Worm (Caenorhabditis elegans) whole organism, L4 larva: ENCODE measurements around the gene C05D11.5.

Experiments used
- D1046.2 ChIP-seq: fragments of 200-800 bp; sonication (Bioruptor generic); IDR thresholded peaks from 2 replicates; pipeline ENCODE4 v1.3.6; 2022; ENCODE audit warnings: missing genetic modification characterization, missing compliant biosample characterization
- F10B5.3 ChIP-seq: sonication (generic microtip); optimal IDR thresholded peaks from 2 replicates; lab custom pipeline; 2016; ENCODE audit warnings: mild to moderate bottlenecking, missing genetic modification characterization, missing compliant biosample characterization
- F26F4.8 ChIP-seq: fragments of 200-800 bp; sonication (Bioruptor generic); conservative IDR thresholded peaks from 2 replicates; pipeline ENCODE4 v1.3.6; 2022; ENCODE audit warnings: missing genetic modification characterization, missing compliant biosample characterization
- F37D6.2 ChIP-seq: sonication (generic microtip); optimal IDR thresholded peaks from 2 replicates; lab custom pipeline; 2016; ENCODE audit warnings: mild to moderate bottlenecking, missing genetic modification characterization, missing compliant biosample characterization
- F44E2.7 ChIP-seq: fragments of 200-800 bp; sonication (Bioruptor generic); IDR thresholded peaks from 2 replicates; pipeline ENCODE4 v2.1.2; 2022; ENCODE audit warnings: missing genetic modification characterization, missing compliant biosample characterization
- F49E8.2 ChIP-seq: sonication (generic microtip); optimal IDR thresholded peaks from 2 replicates; lab custom pipeline; 2016; ENCODE audit warnings: missing compliant biosample characterization, mild to moderate bottlenecking, missing genetic modification characterization, borderline replicate concordance
- Y48G9A.11 ChIP-seq: fragments of 200-800 bp; sonication (Bioruptor generic); IDR thresholded peaks from 2 replicates; pipeline ENCODE4 v1.3.6; 2022; ENCODE audit warnings: missing genetic modification reagents, missing genetic modification characterization, missing compliant biosample characterization
- ZK546.5 ChIP-seq, 2 experiments: sonication (generic microtip); optimal IDR thresholded peaks; 2 replicates each; lab custom pipeline; 2017; ENCODE audit warnings: missing biosample characterization in 2 of 2, missing genetic modification characterization in 2 of 2
- aha-1 ChIP-seq: fragments of 150-350 bp; peaks from one replicate; lab custom pipeline; 2014; ENCODE audit warnings: missing biosample characterization, missing genetic modification characterization
- ama-1 ChIP-seq: fragments of 150-350 bp; optimal IDR thresholded peaks from 2 replicates; lab custom pipeline; 2014; ENCODE audit warnings: inconsistent platforms, mixed read lengths
- ceh-62 ChIP-seq: sonication (generic microtip); optimal IDR thresholded peaks from 2 replicates; lab custom pipeline; 2017; ENCODE audit warnings: missing biosample characterization, missing genetic modification characterization
- ceh-82 ChIP-seq: sonication (generic microtip); optimal IDR thresholded peaks from 2 replicates; lab custom pipeline; 2017; ENCODE audit warnings: missing biosample characterization, missing genetic modification characterization
- ces-1 ChIP-seq: fragments of 150-350 bp; sonication (generic microtip); optimal IDR thresholded peaks from 4 replicates; lab custom pipeline; 2014; ENCODE audit warnings: missing biosample characterization, missing genetic modification reagents, missing genetic modification characterization
- daf-16 ChIP-seq, 3 experiments: sonication (generic microtip); optimal IDR thresholded peaks; 2 replicates each; lab custom pipeline; 2016 to 2017; ENCODE audit warnings: missing genetic modification characterization in 3 of 3, missing genetic modification reagents in 3 of 3, mild to moderate bottlenecking in 2 of 3, missing compliant biosample characterization in 2 of 3, missing biosample characterization in 1 of 3, moderate library complexity in 1 of 3
- daf-19 ChIP-seq: fragments of 200-800 bp; sonication (Bioruptor generic); conservative IDR thresholded peaks from 2 replicates; pipeline ENCODE4 v1.3.6; 2022; ENCODE audit warnings: missing genetic modification characterization, missing compliant biosample characterization
- daf-8 ChIP-seq: fragments of 200-800 bp; sonication (Bioruptor generic); IDR thresholded peaks from 2 replicates; pipeline ENCODE4 v1.3.6; 2022; ENCODE audit warnings: missing genetic modification characterization, missing compliant biosample characterization
- dmd-6 ChIP-seq: fragments of 200-800 bp; sonication (Bioruptor generic); IDR thresholded peaks from 2 replicates; pipeline ENCODE4 v1.3.6; 2022; ENCODE audit warnings: missing genetic modification reagents, missing genetic modification characterization, missing compliant biosample characterization
- dve-1 ChIP-seq: sonication (generic microtip); optimal IDR thresholded peaks from 2 replicates; lab custom pipeline; 2017; ENCODE audit warnings: antibody characterized with exemption, mild to moderate bottlenecking, missing genetic modification characterization, missing compliant biosample characterization; ENCODE audit not compliant: insufficient read depth
- egl-27 ChIP-seq: sonication (generic microtip); optimal IDR thresholded peaks from 3 replicates; lab custom pipeline; 2017; ENCODE audit warnings: missing biosample characterization, missing genetic modification reagents, missing genetic modification characterization
- egl-43 ChIP-seq: fragments of 200-800 bp; sonication (Bioruptor generic); IDR thresholded peaks from 2 replicates; pipeline ENCODE4 v1.3.6; 2022; ENCODE audit warnings: missing genetic modification reagents, missing genetic modification characterization, missing compliant biosample characterization
- fkh-10 ChIP-seq: fragments of 150-350 bp; optimal IDR thresholded peaks from 2 replicates; lab custom pipeline; 2014; ENCODE audit warnings: missing biosample characterization, missing genetic modification reagents, missing genetic modification characterization
- hif-1 ChIP-seq, 2 experiments: sonication (generic microtip); optimal IDR thresholded peaks; 2 replicates each; lab custom pipeline; 2016 to 2017; ENCODE audit warnings: missing compliant biosample characterization in 2 of 2, missing genetic modification characterization in 2 of 2, missing genetic modification reagents in 2 of 2, missing genotype in 2 of 2, mild to moderate bottlenecking in 1 of 2
- hlh-11 ChIP-seq: fragments of 200-800 bp; sonication (Bioruptor generic); optimal IDR thresholded peaks from 2 replicates; lab custom pipeline; 2018; ENCODE audit warnings: mild to moderate bottlenecking, missing genetic modification characterization, missing compliant biosample characterization
- hmg-1.1 ChIP-seq: fragments of 200-800 bp; sonication (Bioruptor generic); IDR thresholded peaks from 2 replicates; pipeline ENCODE4 v1.3.6; 2022; ENCODE audit warnings: missing genetic modification reagents, missing genetic modification characterization, missing compliant biosample characterization
- lin-13 ChIP-seq: fragments of 150-350 bp; optimal IDR thresholded peaks from 2 replicates; lab custom pipeline; 2014; ENCODE audit warnings: missing biosample characterization, missing genetic modification reagents, missing genetic modification characterization
- lin-15B ChIP-seq: fragments of 150-350 bp; sonication (generic microtip); optimal IDR thresholded peaks from 3 replicates; lab custom pipeline; 2014; ENCODE audit warnings: missing biosample characterization, missing genetic modification characterization
- lin-38 ChIP-seq: fragments of 200-800 bp; sonication (Bioruptor generic); IDR thresholded peaks from 2 replicates; pipeline ENCODE4 v1.3.6; 2022; ENCODE audit warnings: missing genetic modification reagents, missing genetic modification characterization, missing compliant biosample characterization
- lin-39 ChIP-seq: fragments of 150-350 bp; optimal IDR thresholded peaks from 2 replicates; lab custom pipeline; 2014; ENCODE audit warnings: missing biosample characterization, missing genetic modification reagents, missing genetic modification characterization
- lir-3 ChIP-seq: sonication (generic microtip); optimal IDR thresholded peaks from 2 replicates; lab custom pipeline; 2016; ENCODE audit warnings: mild to moderate bottlenecking, missing genetic modification characterization, missing compliant biosample characterization
- lsy-2 ChIP-seq, 2 experiments: fragments of 150-350 bp in 1 of 2; sonication (generic microtip) in 1 of 2; optimal IDR thresholded peaks; 2 replicates each; lab custom pipeline; 2014 to 2017; ENCODE audit warnings: missing biosample characterization in 2 of 2, missing genetic modification characterization in 2 of 2
- madf-9 ChIP-seq: fragments of 200-800 bp; sonication (Bioruptor generic); conservative IDR thresholded peaks from 2 replicates; pipeline ENCODE4 v1.3.6; 2022; ENCODE audit warnings: missing genetic modification reagents, missing genetic modification characterization, missing compliant biosample characterization
- mdl-1 ChIP-seq, 2 experiments: fragments of 150-350 bp in 1 of 2; sonication (generic microtip) in 1 of 2; optimal IDR thresholded peaks; 2 replicates each; lab custom pipeline; 2014 to 2017; ENCODE audit warnings: missing biosample characterization in 2 of 2, missing genetic modification characterization in 2 of 2
- mes-2 ChIP-seq: sonication (generic microtip); optimal IDR thresholded peaks from 2 replicates; lab custom pipeline; 2016; ENCODE audit warnings: missing genotype, mild to moderate bottlenecking, missing genetic modification characterization, missing compliant biosample characterization; ENCODE audit not compliant: poor library complexity, severe bottlenecking
- nhr-10 ChIP-seq: fragments of 150-350 bp; optimal IDR thresholded peaks from 2 replicates; lab custom pipeline; 2014; ENCODE audit warnings: missing biosample characterization, missing genetic modification characterization
- nhr-25 ChIP-seq: sonication (generic microtip); optimal IDR thresholded peaks from 2 replicates; lab custom pipeline; 2017; ENCODE audit warnings: missing genetic modification characterization, mild to moderate bottlenecking, missing compliant biosample characterization, antibody characterized with exemption, moderate library complexity, borderline replicate concordance; ENCODE audit not compliant: insufficient read depth
- nhr-28 ChIP-seq: fragments of 150-350 bp; optimal IDR thresholded peaks from 2 replicates; lab custom pipeline; 2014; ENCODE audit warnings: missing biosample characterization, missing genetic modification characterization
- nhr-6 ChIP-seq: fragments of 150-350 bp; optimal IDR thresholded peaks from 2 replicates; lab custom pipeline; 2014; ENCODE audit warnings: missing biosample characterization, missing genetic modification characterization
- nhr-77 ChIP-seq: fragments of 150-350 bp; optimal IDR thresholded peaks from 2 replicates; lab custom pipeline; 2014; ENCODE audit warnings: missing biosample characterization, missing genetic modification characterization
- pqm-1 ChIP-seq: sonication (generic microtip); optimal IDR thresholded peaks from 2 replicates; lab custom pipeline; 2017; ENCODE audit warnings: missing biosample characterization, missing genetic modification characterization
- rbr-2 ChIP-seq: sonication (generic microtip); optimal IDR thresholded peaks from 2 replicates; lab custom pipeline; 2016; ENCODE audit warnings: missing genotype, missing genetic modification characterization, missing compliant biosample characterization
- unc-130 ChIP-seq: sonication (generic microtip); optimal IDR thresholded peaks from 2 replicates; lab custom pipeline; 2016; ENCODE audit warnings: missing genetic modification reagents, missing genetic modification characterization, missing compliant biosample characterization
- unc-62 ChIP-seq, 3 experiments: fragments of 150-350 bp in 1 of 3; sonication (generic microtip); optimal IDR thresholded peaks in 2 of 3; peaks in 1 of 3; 1 replicate in 1 of 3; 2 replicates in 2 of 3; lab custom pipeline; 2014 to 2017; ENCODE audit warnings: missing biosample characterization in 3 of 3, missing genetic modification characterization in 3 of 3, missing genetic modification reagents in 3 of 3, missing genotype in 1 of 3
- vab-7 ChIP-seq: fragments of 200-800 bp; sonication (Bioruptor generic); IDR thresholded peaks from 2 replicates; pipeline ENCODE4 v1.3.6; 2022; ENCODE audit warnings: missing genetic modification reagents, missing genetic modification characterization, missing compliant biosample characterization
- zfp-2 ChIP-seq: sonication (generic microtip); optimal IDR thresholded peaks from 2 replicates; lab custom pipeline; 2016; ENCODE audit warnings: mild to moderate bottlenecking, missing genetic modification characterization, missing compliant biosample characterization
- zfp-3 ChIP-seq: fragments of 200-800 bp; sonication (Bioruptor generic); conservative IDR thresholded peaks from 2 replicates; pipeline ENCODE4 v1.3.6; 2022; ENCODE audit warnings: missing genetic modification reagents, missing genetic modification characterization, missing compliant biosample characterization

The C05D11.5 gene

DNA sequence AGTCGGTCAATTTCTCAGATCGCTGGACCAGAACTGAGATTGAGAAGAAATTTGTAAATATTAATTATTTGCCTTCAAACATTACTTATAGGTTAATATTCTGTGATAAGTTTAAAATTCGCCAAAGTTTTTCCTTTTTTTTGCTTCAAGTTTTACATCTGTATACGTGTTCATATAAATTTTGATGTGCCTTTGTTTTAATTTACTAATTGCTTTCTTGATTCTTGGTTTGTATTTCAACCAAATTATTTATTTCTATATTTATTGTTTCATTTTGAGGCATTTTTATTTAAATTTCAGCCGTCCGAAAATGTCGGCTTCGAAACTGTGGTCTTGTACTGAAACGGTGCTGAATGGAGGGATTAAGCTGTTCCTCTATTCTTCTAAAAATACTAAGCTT, 24.5 kb upstream of the C05D11.5 start, which contains the start of gene C05D11.1:
TSS of gene C05D11.1 (plus strand) at position 301 of the 400 bp plus-strand sequence.
- TF ChIP-seq zfp-3 (GFP tag; lab: Robert Waterston, UW) (no peak), nhr-25 (tag; lab: Kevin White, UChicago) (no peak), lin-15B (tag; lab: Kevin White, UChicago) (no peak), madf-9 (GFP tag; lab: Robert Waterston, UW) (no peak), lir-3 (tag; lab: Kevin White, UChicago) (no peak), F26F4.8 (no peak), aha-1 (tag; lab: Kevin White, UChicago) (no peak), daf-8 (GFP tag; lab: Robert Waterston, UW) (no peak), lsy-2 (tag; optimal IDR thresholded peaks at IDR 0.05; lab: Kevin White, UChicago) (no peak), F44E2.7 (GFP tag; lab: Robert Waterston, UW) (no peak), dve-1 (no peak), egl-43 (GFP tag; lab: Robert Waterston, UW) (no peak), rbr-2 (tag; lab: Kevin White, UChicago) (no peak), fkh-10 (GFP tag; lab: Kevin White, UChicago) (no peak), lin-13 (GFP tag; lab: Kevin White, UChicago) (no peak), dmd-6 (no peak)

DNA sequence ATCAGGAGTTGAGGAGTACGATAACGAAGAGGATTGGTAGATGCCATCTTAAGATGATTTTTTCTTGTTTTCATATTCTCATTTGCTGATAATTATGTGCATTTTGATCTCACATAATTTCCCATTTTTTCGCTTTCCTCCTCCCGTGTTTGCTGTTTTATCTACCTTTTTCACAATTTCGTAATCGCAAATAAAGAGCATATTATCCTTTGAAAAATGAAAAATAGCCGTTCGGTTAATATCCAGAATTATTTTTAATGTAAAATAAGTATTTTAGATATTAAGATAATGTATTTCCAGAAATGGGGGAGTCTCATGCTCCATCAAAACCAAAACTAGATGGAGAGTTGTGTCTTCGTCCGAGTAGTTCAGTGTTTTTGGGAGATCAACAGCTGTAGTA, 21.1 kb upstream of the C05D11.5 start, which contains the start of gene vps-16:
TSS of gene vps-16 (plus strand) at position 301 of the 400 bp plus-strand sequence.
- TF ChIP-seq aha-1 (tag; lab: Kevin White, UChicago) (peak; percentile 3), lsy-2 (tag; optimal IDR thresholded peaks at IDR 0.05; lab: Kevin White, UChicago) (no peak), lin-38 (GFP tag; lab: Robert Waterston, UW) (0 out of 2 replicates have a peak, but pooled peaks have one; percentile 31), Y48G9A.11 (GFP tag; lab: Robert Waterston, UW) (0 out of 2 replicates have a peak, but pooled peaks have one; percentile 17), F10B5.3 (tag; lab: Kevin White, UChicago) (no peak), dve-1 (no peak), ama-1 (lab: Kevin White, UChicago) (peak; percentile 17)
- TF ChIP-seq, all 104 proteins: peak for 4

DNA sequence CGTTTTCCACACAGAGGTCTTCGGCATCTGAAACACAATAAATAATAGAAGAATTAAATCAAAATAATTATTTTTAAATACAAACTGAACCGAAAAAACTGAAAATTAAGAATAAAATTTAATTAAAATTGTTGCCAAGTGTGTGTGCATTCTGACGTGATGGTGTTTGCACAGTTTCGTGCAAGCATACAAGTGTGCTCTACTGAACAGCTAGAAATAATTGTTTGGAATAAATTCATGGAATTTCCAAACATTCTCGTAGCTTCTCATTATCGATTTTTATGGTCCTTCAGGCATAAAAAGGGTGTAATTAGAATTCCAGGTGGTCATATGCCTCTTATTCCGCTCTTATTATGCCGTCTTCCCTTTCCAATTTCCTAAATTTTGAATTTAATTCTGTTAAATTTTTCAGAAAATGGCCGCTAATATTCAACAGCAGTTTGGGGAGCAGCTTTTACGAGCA, 20.0 kb upstream of the C05D11.5 start, which contains the start of the genes mrps-17 and txdc-9:
TSS of gene mrps-17 (minus strand) at position 33 of the 463 bp plus-strand sequence.
TSS of gene txdc-9 (plus strand) at position 413 of the 463 bp plus-strand sequence.
- no peak for TF ChIP-seq vab-7 (GFP tag; lab: Robert Waterston, UW)
- TF ChIP-seq daf-16 (GFP tag; optimal IDR thresholded peaks at IDR 0.05; lab: Kevin White, UChicago), result no peak
- TF ChIP-seq daf-16 (tag; optimal IDR thresholded peaks at IDR 0.05; lab: Kevin White, UChicago), result no peak
- TF ChIP-seq lin-38 (GFP tag; lab: Robert Waterston, UW), result peak; percentile 93
- no peak for TF ChIP-seq lin-39
- peak; percentile 61 for TF ChIP-seq hmg-1.1
- TF ChIP-seq lsy-2 (tag; optimal IDR thresholded peaks at IDR 0.05; lab: Kevin White, UChicago), result peak; percentile 17 to 92
- TF ChIP-seq nhr-77, result peak; percentile 56
- TF ChIP-seq F37D6.2 (tag; lab: Kevin White, UChicago), result peak; percentile 21
- no peak for TF ChIP-seq unc-130 (GFP tag; lab: Kevin White, UChicago)
- TF ChIP-seq mes-2 (tag; lab: Kevin White, UChicago), result peak; percentile 89
- TF ChIP-seq mdl-1 (tag; optimal IDR thresholded peaks at IDR 0.05; lab: Kevin White, UChicago), result peak in 1 of 2 experiments; percentile 19
- no peak for TF ChIP-seq pqm-1 (tag; lab: Kevin White, UChicago)
- TF ChIP-seq F49E8.2, result no peak
- peak; percentile 8; the same call in 1 of the 2 replicates for TF ChIP-seq dmd-6
- peak; percentile 73 for TF ChIP-seq rbr-2 (tag; lab: Kevin White, UChicago)
- TF ChIP-seq dve-1, result peak; percentile 71
- no peak for TF ChIP-seq D1046.2 (GFP tag; lab: Robert Waterston, UW)
- no peak for TF ChIP-seq egl-27 (tag; lab: Kevin White, UChicago)
- TF ChIP-seq hif-1 (tag; optimal IDR thresholded peaks at IDR 0.05; lab: Kevin White, UChicago), result no peak
- no peak for TF ChIP-seq nhr-10
- TF ChIP-seq unc-62 (GFP tag; optimal IDR thresholded peaks at IDR 0.05 in 1 of 2; lab: Kevin White, UChicago), result no peak
- TF ChIP-seq unc-62 (tag; optimal IDR thresholded peaks at IDR 0.05; lab: Kevin White, UChicago), result no peak
- peak; percentile 63 for TF ChIP-seq ces-1
- TF ChIP-seq ceh-82 (tag; lab: Kevin White, UChicago), result no peak
- TF ChIP-seq aha-1 (tag; lab: Kevin White, UChicago), result peak; percentile 90
- peak; percentile 52 for TF ChIP-seq nhr-28
- no peak for TF ChIP-seq ZK546.5 (tag; optimal IDR thresholded peaks at IDR 0.05; lab: Kevin White, UChicago)
- no peak for TF ChIP-seq daf-19
- TF ChIP-seq hlh-11, result peak; percentile 42
- TF ChIP-seq zfp-2 (tag; lab: Kevin White, UChicago), result no peak
- peak; percentile 84 for TF ChIP-seq nhr-6
- no peak for TF ChIP-seq ceh-62 (tag; lab: Kevin White, UChicago)
